Worm (Caenorhabditis elegans) whole organism, L3 larva: Measurements from ENCODE around the gene vps-33.1.

Source experiments
- ZK546.5 ChIP-seq: sonication (generic microtip); optimal IDR thresholded peaks from 2 replicates; lab custom pipeline; 2017; ENCODE audit warnings: missing biosample characterization, missing genetic modification characterization
- daf-12 ChIP-seq: fragments of 150-350 bp; optimal IDR thresholded peaks from 2 replicates; lab custom pipeline; 2014; ENCODE audit warnings: missing biosample characterization, missing genetic modification reagents, missing genetic modification characterization
- elt-3 ChIP-seq, 3 experiments: fragments of 150-350 bp in 1 of 3; sonication (generic microtip) in 2 of 3; optimal IDR thresholded peaks; 2 replicates in 2 of 3; 4 replicates in 1 of 3; lab custom pipeline; 2014 to 2017; ENCODE audit warnings: missing biosample characterization in 3 of 3, missing genetic modification characterization in 3 of 3
- jun-1 ChIP-seq: fragments of 150-350 bp; optimal IDR thresholded peaks from 2 replicates; lab custom pipeline; 2014; ENCODE audit warnings: missing biosample characterization, missing genetic modification reagents, missing genetic modification characterization
- nhr-11 ChIP-seq: fragments of 150-350 bp; optimal IDR thresholded peaks from 2 replicates; lab custom pipeline; 2014; ENCODE audit warnings: missing biosample characterization, missing genetic modification characterization
- nhr-23 ChIP-seq: fragments of 150-350 bp; optimal IDR thresholded peaks from 2 replicates; lab custom pipeline; 2014; ENCODE audit warnings: missing biosample characterization, missing genetic modification reagents, missing genetic modification characterization
- nhr-237 ChIP-seq: fragments of 150-350 bp; optimal IDR thresholded peaks from 2 replicates; lab custom pipeline; 2014; ENCODE audit warnings: missing biosample characterization, missing genetic modification characterization
- nhr-25 ChIP-seq: sonication (generic microtip); optimal IDR thresholded peaks from 2 replicates; lab custom pipeline; 2017; ENCODE audit warnings: missing biosample characterization, missing genetic modification characterization

DNA sequence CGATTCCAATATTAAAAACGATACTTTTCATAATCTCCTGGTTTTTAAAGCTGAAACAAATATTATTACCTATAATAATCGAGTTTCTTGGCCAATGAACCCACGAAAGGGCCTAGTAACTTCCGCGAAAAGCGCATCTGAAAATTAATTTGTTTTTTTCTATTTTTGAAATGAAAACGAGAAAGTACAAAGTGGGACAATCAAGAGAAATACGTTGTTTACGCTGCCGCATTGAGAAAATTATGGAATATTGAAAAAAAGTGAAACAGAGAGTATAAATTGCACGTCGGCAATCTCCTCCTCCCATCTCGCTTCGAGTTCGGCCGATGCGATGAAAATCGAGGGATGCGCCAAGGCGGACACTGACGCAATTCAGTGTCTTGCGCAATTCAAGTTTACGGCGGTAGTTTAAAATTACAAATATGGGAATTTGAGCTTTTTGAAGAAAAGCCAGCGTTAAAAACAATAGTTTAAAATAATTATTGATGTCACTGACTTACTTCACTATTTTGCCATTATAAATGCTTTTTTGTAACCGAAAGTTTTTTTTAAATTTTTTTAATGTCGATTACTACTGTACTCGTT lies 40.6 kb downstream of the vps-33.1 start, which contains the start of gene pdhk-2:
- TF ChIP-seq nhr-23 (tag; lab: Kevin White, UChicago) (peak; percentile 94), jun-1 (tag; lab: Kevin White, UChicago) (peak; percentile 88), nhr-25 (tag; lab: Kevin White, UChicago) (peak; percentile 91), nhr-11 (tag; lab: Kevin White, UChicago) (peak; percentile 46), daf-12 (tag; lab: Kevin White, UChicago) (no peak), ZK546.5 (tag; lab: Kevin White, UChicago) (no peak), elt-3 (tag; optimal IDR thresholded peaks at IDR 0.05; lab: Kevin White, UChicago) (no peak), nhr-237 (tag; lab: Kevin White, UChicago) (no peak)
